Fruit fly (Drosophila melanogaster): ENCODE data around the gene nerfin-2.

DNA sequence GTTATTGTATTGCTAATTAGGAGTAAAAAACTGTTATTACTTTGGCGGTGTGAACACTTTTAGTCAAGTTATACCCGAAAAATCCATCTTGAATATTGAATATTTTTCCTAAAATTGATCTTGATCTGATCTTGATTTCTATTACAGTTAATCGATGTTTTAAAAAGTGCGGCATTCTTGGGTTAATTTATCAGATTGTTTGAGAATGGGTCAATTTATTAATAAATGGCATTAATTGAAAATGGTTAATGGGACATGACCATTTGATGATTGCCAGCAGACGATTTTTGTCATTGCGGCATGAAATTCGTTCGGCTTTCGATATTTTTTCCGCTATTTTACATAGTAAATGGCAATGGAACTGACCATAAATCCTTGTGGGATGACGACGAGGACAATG lies 7.2 kb upstream of the nerfin-2 start, which contains the start of gene CG33631:
- no peak for TF ChIP-seq fd96Ca (GFP tag; IDR thresholded peaks at IDR 0.05)
- TF ChIP-seq CG10348 (GFP tag; IDR thresholded peaks at IDR 0.05): no peak
- TF ChIP-seq CG4496 (GFP tag; IDR thresholded peaks at IDR 0.05): no peak
- TF ChIP-seq Pif1A (GFP tag; optimal IDR thresholded peaks at IDR 0.05): no peak
- no peak for TF ChIP-seq gl (tag; optimal IDR thresholded peaks at IDR 0.05)
- no peak for TF ChIP-seq CG15710 (tag; optimal IDR thresholded peaks at IDR 0.05)

All from whole organism, pupa.